Worm (Caenorhabditis elegans) whole organism, L4/young adult: ENCODE results near the gene clec-55.

ENCODE experiments used
- W03F9.2 ChIP-seq: fragments of 150-350 bp; optimal IDR thresholded peaks from 2 replicates; lab custom pipeline; 2014; ENCODE audit warnings: missing biosample characterization, missing genetic modification characterization
- dao-5 ChIP-seq: sonication (generic microtip); optimal IDR thresholded peaks from 2 replicates; lab custom pipeline; 2016; ENCODE audit warnings: missing genotype, missing genetic modification characterization, moderate library complexity, missing compliant biosample characterization

DNA sequence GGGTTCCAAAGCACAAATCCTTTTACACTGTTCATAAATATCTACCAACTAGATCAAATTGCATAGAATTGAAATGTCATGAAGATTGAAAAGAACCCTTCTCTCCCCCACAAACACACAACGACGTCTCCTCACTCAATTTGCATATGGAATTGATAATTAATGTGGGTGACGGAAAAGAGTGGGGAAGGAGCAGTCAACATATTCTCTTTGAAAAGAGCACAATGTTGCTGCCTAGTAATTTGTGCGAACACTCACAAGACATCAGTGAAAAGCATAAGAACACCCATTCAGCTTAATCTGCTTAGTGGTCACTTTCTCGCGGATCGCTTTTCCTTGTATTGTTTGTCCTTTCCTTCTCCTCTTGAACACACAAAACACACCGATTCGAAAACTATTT is 17.4 kb downstream of the clec-55 start:
- TF ChIP-seq dao-5 (tag; lab: Kevin White, UChicago) (no peak), W03F9.2 (no peak)
